Fruit fly (Drosophila melanogaster): ENCODE data around the gene S6k.

The S6k gene

DNA sequence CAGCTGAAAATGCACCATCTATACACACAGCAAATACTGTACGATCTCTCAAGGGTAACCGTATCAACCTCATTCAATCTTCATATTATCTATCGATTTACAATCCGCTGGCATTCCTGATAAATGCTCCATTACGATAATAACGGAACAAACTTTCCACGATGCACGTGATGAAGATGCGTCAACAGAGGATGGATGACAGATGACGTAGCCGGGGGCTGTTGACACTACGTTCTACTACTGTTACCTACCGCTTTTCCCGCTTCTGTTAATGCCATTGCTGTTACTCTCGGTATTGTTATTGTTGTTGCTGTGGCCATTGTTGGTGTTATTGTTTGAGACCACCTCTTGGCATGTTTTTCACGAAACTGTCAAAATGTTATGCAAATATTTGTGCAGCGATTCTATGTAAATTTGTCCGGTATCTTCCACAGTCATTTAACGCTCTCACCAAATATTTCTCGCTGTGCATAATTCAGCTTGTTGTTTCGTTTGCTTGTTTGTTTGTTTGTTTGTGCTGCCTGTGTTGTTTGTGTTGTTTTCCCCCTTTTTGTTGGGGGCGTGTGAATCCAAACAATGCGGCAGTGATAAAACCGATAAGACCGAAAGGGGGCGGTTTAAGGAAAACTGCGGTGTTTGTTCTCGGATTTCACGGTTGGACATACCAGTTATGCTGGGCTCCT, 13.2 kb upstream of the S6k start (continued):
- TF ChIP-seq salm (tag; optimal IDR thresholded peaks at IDR 0.05): peak; percentile 74
- no peak for TF ChIP-seq hkb (optimal IDR thresholded peaks at IDR 0.05)
- peak; percentile 83 for TF ChIP-seq hkb (GFP tag; IDR thresholded peaks at IDR 0.05)
- peak; percentile 4 for TF ChIP-seq mam (GFP tag; optimal IDR thresholded peaks at IDR 0.05)
- no peak for TF ChIP-seq CG9932 (GFP tag; IDR thresholded peaks at IDR 0.05)
- peak; percentile 94 for TF ChIP-seq CG8089 (GFP tag; optimal IDR thresholded peaks at IDR 0.05)
- TF ChIP-seq CG7357 (GFP tag; IDR thresholded peaks at IDR 0.05): 0 out of 3 replicates have a peak, but pooled peaks have one; percentile 27
- peak; percentile 47; the same call in 1 of the 3 replicates for TF ChIP-seq sr (GFP tag; IDR thresholded peaks at IDR 0.05)
- no peak for TF ChIP-seq Trl (optimal IDR thresholded peaks at IDR 0.05)
- TF ChIP-seq Trl (GFP tag; optimal IDR thresholded peaks at IDR 0.05): peak; percentile 89
- peak; percentile 84 for TF ChIP-seq Fer1 (GFP tag; optimal IDR thresholded peaks at IDR 0.05)
- no peak for TF ChIP-seq Scr (GFP tag; IDR thresholded peaks at IDR 0.05; ENCODE audit: partially characterized antibody)
- TF ChIP-seq CG7839 (tag; optimal IDR thresholded peaks at IDR 0.05): peak; percentile 65
- peak; percentile 61 for TF ChIP-seq grau (tag; optimal IDR thresholded peaks at IDR 0.05)
- TF ChIP-seq Elba2 (GFP tag; optimal IDR thresholded peaks at IDR 0.05): no peak
- TF ChIP-seq dmrt99B (tag; optimal IDR thresholded peaks at IDR 0.05): peak; percentile 84
- TF ChIP-seq CG4404 (GFP tag; IDR thresholded peaks at IDR 0.05): no peak
- TF ChIP-seq zen2 (GFP tag; IDR thresholded peaks at IDR 0.05; ENCODE audit: partially characterized antibody): no peak
- TF ChIP-seq en (GFP tag; optimal IDR thresholded peaks at IDR 0.05): peak; percentile 76
- peak; percentile 80 for TF ChIP-seq CG12219 (GFP tag; optimal IDR thresholded peaks at IDR 0.05)
- TF ChIP-seq knrl (GFP tag; IDR thresholded peaks at IDR 0.05; ENCODE audit: partially characterized antibody): no peak
- peak; percentile 67; the same call in 1 of the 2 replicates for TF ChIP-seq CG5953 (GFP tag; IDR thresholded peaks at IDR 0.05)
- TF ChIP-seq otp (GFP tag; IDR thresholded peaks at IDR 0.05): peak; percentile 66; the same call in 1 of the 3 replicates
- TF ChIP-seq CG10274 (GFP tag; optimal IDR thresholded peaks at IDR 0.05): peak; percentile 45
- peak; percentile 63 for TF ChIP-seq crc (GFP tag; optimal IDR thresholded peaks at IDR 0.05)
- TF ChIP-seq CG1233 (GFP tag; optimal IDR thresholded peaks at IDR 0.05): peak; percentile 90
- TF ChIP-seq schlank (tag; optimal IDR thresholded peaks at IDR 0.05): peak; percentile 34
- 0 out of 2 replicates have a peak, but pooled peaks have one; percentile 19 for TF ChIP-seq ssp (GFP tag; IDR thresholded peaks at IDR 0.05)
- peak; percentile 71 for TF ChIP-seq CG4328 (GFP tag; optimal IDR thresholded peaks at IDR 0.05)
- no peak for TF ChIP-seq Rx (GFP tag; IDR thresholded peaks at IDR 0.05)
- peak; percentile 93 for TF ChIP-seq CG11398 (GFP tag; optimal IDR thresholded peaks at IDR 0.05)
- peak; percentile 50; the same call in 1 of the 2 replicates for TF ChIP-seq CG32767 (GFP tag; IDR thresholded peaks at IDR 0.05)
- 0 out of 2 replicates have a peak, but pooled peaks have one; percentile 26 for TF ChIP-seq CG32532 (GFP tag; IDR thresholded peaks at IDR 0.05)
- TF ChIP-seq Max (GFP tag; optimal IDR thresholded peaks at IDR 0.05): peak; percentile 75
- peak; percentile 47; the same call in 1 of the 2 replicates for TF ChIP-seq Ptx1 (GFP tag; IDR thresholded peaks at IDR 0.05)
- TF ChIP-seq Dek (tag; optimal IDR thresholded peaks at IDR 0.05): no peak
- peak; percentile 76 for TF ChIP-seq HmgZ (tag; optimal IDR thresholded peaks at IDR 0.05)
- peak; percentile 76 for TF ChIP-seq ems (GFP tag; optimal IDR thresholded peaks at IDR 0.05)
- 0 out of 3 replicates have a peak, but pooled peaks have one; percentile 39 for TF ChIP-seq Optix (GFP tag; IDR thresholded peaks at IDR 0.05)
- TF ChIP-seq CG34376 (GFP tag; optimal IDR thresholded peaks at IDR 0.05): no peak
- peak; percentile 92 for TF ChIP-seq CG3407 (GFP tag; optimal IDR thresholded peaks at IDR 0.05)
- no peak for TF ChIP-seq inv (GFP tag; IDR thresholded peaks at IDR 0.05; ENCODE audit: partially characterized antibody)
- TF ChIP-seq CG7987 (GFP tag; optimal IDR thresholded peaks at IDR 0.05): peak; percentile 94
- TF ChIP-seq Aef1 (GFP tag; IDR thresholded peaks at IDR 0.05): peak; percentile 28; the same call in 1 of the 3 replicates
- no peak for TF ChIP-seq Dll (GFP tag; IDR thresholded peaks at IDR 0.05; ENCODE audit: partially characterized antibody)
- peak; percentile 47; the same call in 1 of the 2 replicates for TF ChIP-seq stc (GFP tag; IDR thresholded peaks at IDR 0.05)
- TF ChIP-seq lov (optimal IDR thresholded peaks at IDR 0.05): no peak
- TF ChIP-seq lov (GFP tag; IDR thresholded peaks at IDR 0.05): peak; percentile 68; the same call in 2 of the 3 replicates
- TF ChIP-seq emc (GFP tag; optimal IDR thresholded peaks at IDR 0.05): peak; percentile 19
- TF ChIP-seq CG12942 (GFP tag; optimal IDR thresholded peaks at IDR 0.05): peak; percentile 84

Measured in whole organism, embryonic.